3 fruit fly cellular contexts compared by ENCODE assay signal in the genomic region with DNA sequence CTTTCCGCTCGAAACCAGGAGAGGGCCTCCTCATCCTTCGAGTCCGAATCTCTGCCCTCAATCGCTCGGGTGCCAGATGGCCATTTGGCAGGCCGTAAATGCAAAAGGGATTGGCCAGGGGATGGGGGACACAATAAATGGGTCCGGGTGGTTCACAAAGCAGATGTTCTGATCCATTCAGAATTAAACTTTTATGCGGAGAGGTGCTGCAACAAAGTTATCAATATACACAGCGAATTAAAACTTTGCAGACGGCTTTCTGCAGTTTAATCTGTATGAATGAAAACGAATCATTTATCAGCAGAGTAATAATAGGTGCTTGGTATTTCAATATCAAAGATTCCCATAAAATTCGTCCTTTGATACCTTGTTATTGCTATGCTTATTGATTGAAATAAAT.
TF ChIP-seq lines count a peak whose summit lies in the region.

No protein-coding gene starts in this region.

- TF ChIP-seq CTCF in whole organism, embryonic (GFP tag; optimal IDR thresholded peaks at IDR 0.05; lab: Kevin White, UChicago) = no peak

TF ChIP-seq in whole organism, embryonic, 481 proteins besides CTCF, POLR2A, EP300 and RAD21:
- TF ChIP-seq nerfin-1 (tag; optimal IDR thresholded peaks at IDR 0.05; lab: Kevin White, UChicago) = no peak
- peak; percentile 32 for TF ChIP-seq abd-A (tag; optimal IDR thresholded peaks at IDR 0.05; lab: Kevin White, UChicago)
- TF ChIP-seq tll (GFP tag; optimal IDR thresholded peaks at IDR 0.05; lab: Kevin White, UChicago) = no peak

TF ChIP-seq in whole organism, prepupa, 60 proteins besides CTCF, POLR2A, EP300 and RAD21:
- TF ChIP-seq CG10631 (GFP tag; optimal IDR thresholded peaks at IDR 0.05; lab: Kevin White, UChicago) = no peak
- TF ChIP-seq pdm3 (GFP tag; optimal IDR thresholded peaks at IDR 0.05; lab: Kevin White, UChicago) = peak; percentile 1
- TF ChIP-seq CG6854 (GFP tag; optimal IDR thresholded peaks at IDR 0.05; lab: Kevin White, UChicago) = peak; percentile 39
- TF ChIP-seq CG11294 (GFP tag; IDR thresholded peaks at IDR 0.05; lab: Robert Waterston, UW) = no peak
- peak; percentile 94 for TF ChIP-seq dsx (GFP tag; optimal IDR thresholded peaks at IDR 0.05; lab: Kevin White, UChicago; ENCODE audit: poor library complexity, severe bottlenecking)
- TF ChIP-seq net (GFP tag; optimal IDR thresholded peaks at IDR 0.05; lab: Kevin White, UChicago) = peak; percentile 11
- TF ChIP-seq CG1621 (tag; optimal IDR thresholded peaks at IDR 0.05; lab: Kevin White, UChicago) = peak; percentile 69
TF ChIP-seq in whole organism, prepupa: peak in this region for 5.

TF ChIP-seq in whole organism, pupa, 21 proteins besides CTCF, POLR2A, EP300 and RAD21:
- no peak for TF ChIP-seq CG10348 (GFP tag; IDR thresholded peaks at IDR 0.05; lab: Robert Waterston, UW)
- TF ChIP-seq Snoo (tag; optimal IDR thresholded peaks at IDR 0.05; lab: Kevin White, UChicago) = peak; percentile 15

Comparison
In these comparisons a context has a peak if more than half of its experiments do, and no peak if none do; other contexts are left out.
1. Of the 7 proteins assayed by ChIP-seq in both whole organism, embryonic and whole organism, prepupa: peak only in whole organism, embryonic: none; only in whole organism, prepupa: CG6854; in both: none; in neither: 6.